Fruit fly (Drosophila melanogaster): Measurements from ENCODE around the gene CG15362.

Gene CG15362

DNA sequence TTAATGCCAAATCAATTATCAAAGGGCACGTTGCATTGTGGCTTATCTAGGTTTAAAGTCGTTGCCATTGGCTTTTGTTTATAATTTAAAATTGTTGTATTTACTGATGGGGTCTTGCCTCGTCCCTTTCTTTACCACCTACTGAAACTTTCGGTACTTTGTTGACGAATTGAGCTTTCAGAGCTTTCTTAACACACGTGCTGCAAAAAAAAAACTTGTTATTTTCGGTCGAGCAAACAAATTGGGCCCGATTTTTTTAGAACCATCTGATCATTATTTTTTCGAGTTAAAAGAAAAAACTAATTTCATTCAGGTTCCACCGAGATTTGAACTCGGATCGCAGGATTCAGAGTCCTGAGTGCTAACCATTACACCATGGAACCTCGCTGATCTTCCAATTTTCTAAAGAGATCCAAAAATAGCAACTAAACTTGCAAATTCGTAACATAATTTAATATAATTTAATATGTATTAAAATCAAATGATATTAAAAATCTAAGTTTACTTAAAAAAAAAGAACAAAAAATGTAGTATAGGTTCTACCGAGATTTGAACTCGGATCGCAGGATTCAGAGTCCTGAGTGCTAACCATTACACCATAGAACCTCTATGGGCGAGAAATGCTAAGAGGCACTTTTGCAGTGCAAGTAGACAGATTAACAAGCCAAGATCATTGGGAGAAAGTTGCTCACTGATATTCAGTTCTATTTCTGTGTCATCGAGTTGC is 29.5 kb downstream of the CG15362 start:
- TF ChIP-seq CTCF (optimal IDR thresholded peaks at IDR 0.05) = no peak
- TF ChIP-seq CG8478 (optimal IDR thresholded peaks at IDR 0.05) = no peak

dm6 chr2L:2011430-2011829 is 30.5 kb downstream of the CG15362 start:
- TF ChIP-seq CTCF (optimal IDR thresholded peaks at IDR 0.05) = no peak
- TF ChIP-seq CG8478 (optimal IDR thresholded peaks at IDR 0.05) = no peak

DNA sequence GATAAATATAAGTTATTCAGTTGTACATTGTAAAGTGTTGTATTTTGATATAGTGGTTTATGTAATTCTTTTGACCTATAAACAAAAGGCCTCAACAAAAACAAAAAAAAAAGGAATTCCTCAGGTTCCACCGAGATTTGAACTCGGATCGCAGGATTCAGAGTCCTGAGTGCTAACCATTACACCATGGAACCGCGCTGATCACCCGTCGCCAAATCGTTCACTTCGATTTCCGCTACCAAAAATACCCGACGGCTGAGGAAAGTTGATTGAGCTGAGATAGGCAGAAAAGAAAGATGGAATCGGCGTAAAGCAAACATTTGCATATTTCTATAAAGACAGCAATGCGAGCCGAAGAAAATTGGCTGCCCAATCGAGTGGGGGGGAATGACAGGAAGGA is 32.1 kb downstream of the CG15362 start:
- no peak for TF ChIP-seq CTCF (optimal IDR thresholded peaks at IDR 0.05)
- no peak for TF ChIP-seq CG8478 (optimal IDR thresholded peaks at IDR 0.05)

DNA sequence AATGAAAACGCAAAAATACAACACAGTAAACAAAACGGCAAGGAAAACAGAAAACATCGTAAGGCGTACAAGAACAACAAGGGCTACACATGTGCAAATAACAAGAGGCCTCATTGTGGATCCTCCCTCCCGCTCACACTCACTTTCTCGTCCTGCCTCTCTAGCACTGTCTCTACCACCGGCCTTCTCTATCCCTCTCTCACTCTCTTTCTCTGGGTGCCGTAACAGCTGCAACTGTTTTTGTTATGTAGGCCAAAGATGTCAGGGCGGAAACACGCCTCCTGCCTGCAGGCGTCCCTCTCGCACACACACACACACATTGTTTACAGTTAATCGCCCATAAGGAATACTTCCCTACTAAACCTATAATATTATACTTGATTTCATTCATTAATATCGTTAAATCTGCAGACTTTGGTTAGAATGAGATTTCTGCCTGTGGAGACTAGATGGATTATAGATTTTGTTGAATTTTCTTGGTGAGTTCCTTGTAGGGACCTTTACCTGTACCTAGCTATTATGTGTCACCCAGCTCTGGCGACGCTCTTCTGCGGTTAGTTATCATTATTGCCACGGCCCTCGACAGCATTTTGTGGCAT is 33.0 kb downstream of the CG15362 start:
- no peak for TF ChIP-seq CG8478 (optimal IDR thresholded peaks at IDR 0.05)
- no peak for TF ChIP-seq CTCF (optimal IDR thresholded peaks at IDR 0.05)

DNA sequence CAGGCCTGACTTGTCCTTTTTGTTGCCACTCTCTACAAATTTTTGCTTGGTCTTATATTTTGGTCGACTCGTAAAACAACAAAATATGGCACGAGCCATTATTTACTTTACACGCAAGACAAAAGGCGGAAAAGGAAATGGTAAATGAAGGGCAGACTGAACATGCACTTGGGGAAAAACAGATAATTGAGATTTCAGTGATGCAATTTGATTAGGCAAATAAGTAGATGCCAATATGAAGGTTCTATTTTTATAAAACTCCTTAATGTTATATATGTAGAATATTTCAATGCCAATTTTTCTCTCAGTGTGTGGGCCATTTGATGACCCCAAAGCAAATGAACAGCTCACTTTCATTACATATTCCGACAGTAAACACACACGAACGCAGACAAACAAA is 34.2 kb downstream of the CG15362 start:
- TF ChIP-seq CTCF (optimal IDR thresholded peaks at IDR 0.05) (no peak), CG8478 (optimal IDR thresholded peaks at IDR 0.05) (no peak)

- TF ChIP-seq CTCF (optimal IDR thresholded peaks at IDR 0.05) = no peak
Measured at dm6 chr2L:2022823-2023222, 41.8 kb downstream of the CG15362 start.

- TF ChIP-seq CTCF (optimal IDR thresholded peaks at IDR 0.05) = no peak
- no peak for TF ChIP-seq CG8478 (optimal IDR thresholded peaks at IDR 0.05)
Measured at dm6 chr2L:2031522-2031921, 50.5 kb downstream of the CG15362 start.
